Worm (Caenorhabditis elegans) whole organism, L1 larva: ENCODE measurements around the gene M28.10.
A peak's percentile ranks its signal among the peaks of the same experiment; 100 is the strongest.

Experiments used
- F16B12.6 ChIP-seq: fragments of 150-350 bp; optimal IDR thresholded peaks from 2 replicates; lab custom pipeline; 2014; ENCODE audit warnings: missing biosample characterization, missing genetic modification characterization
- ceh-8 ChIP-seq: fragments of 200-800 bp; sonication (Bioruptor generic); optimal IDR thresholded peaks from 2 replicates; lab custom pipeline; 2018; ENCODE audit warnings: mild to moderate bottlenecking, missing genetic modification characterization, moderate library complexity, missing compliant biosample characterization
- ceh-82 ChIP-seq, 3 experiments: fragments of 150-350 bp in 1 of 3; sonication (generic microtip) in 2 of 3; optimal IDR thresholded peaks; 2 replicates each; lab custom pipeline; 2014 to 2017; ENCODE audit warnings: missing biosample characterization in 3 of 3, missing genetic modification characterization in 3 of 3
- dpl-1 ChIP-seq, 3 experiments: fragments of 150-350 bp in 2 of 3; sonication (generic microtip) in 1 of 3; optimal IDR thresholded peaks; 2 replicates each; lab custom pipeline; 2014 to 2017; ENCODE audit warnings: missing biosample characterization in 3 of 3, missing genetic modification characterization in 3 of 3, missing genetic modification reagents in 3 of 3
- efl-3 ChIP-seq: fragments of 200-800 bp; sonication (Bioruptor generic); optimal IDR thresholded peaks from 2 replicates; lab custom pipeline; 2018; ENCODE audit warnings: mild to moderate bottlenecking, missing genetic modification characterization, missing compliant biosample characterization
- grh-1 ChIP-seq: fragments of 200-800 bp; sonication (Bioruptor generic); IDR thresholded peaks from 2 replicates; pipeline ENCODE4 v1.3.6; 2022; ENCODE audit warnings: missing genetic modification reagents, missing genetic modification characterization, missing compliant biosample characterization
- hlh-4 ChIP-seq: sonication (generic microtip); optimal IDR thresholded peaks from 2 replicates; lab custom pipeline; 2016; ENCODE audit warnings: mild to moderate bottlenecking, missing genetic modification characterization, missing compliant biosample characterization
- hpl-2 ChIP-seq: fragments of 150-350 bp; optimal IDR thresholded peaks from 2 replicates; lab custom pipeline; 2014; ENCODE audit warnings: missing biosample characterization, missing genetic modification reagents, missing genetic modification characterization
- lin-14 ChIP-seq: fragments of 200-800 bp; sonication (Bioruptor generic); optimal IDR thresholded peaks from 2 replicates; lab custom pipeline; 2018; ENCODE audit warnings: mild to moderate bottlenecking, missing genetic modification characterization, moderate library complexity, missing compliant biosample characterization
- lsy-2 ChIP-seq, 2 experiments: fragments of 150-350 bp; optimal IDR thresholded peaks; 2 replicates each; lab custom pipeline; 2014; ENCODE audit warnings: missing biosample characterization in 2 of 2, missing genetic modification characterization in 2 of 2
- nhr-28 ChIP-seq: fragments of 150-350 bp; optimal IDR thresholded peaks from 2 replicates; lab custom pipeline; 2014; ENCODE audit warnings: missing biosample characterization, missing genetic modification characterization
- nhr-76 ChIP-seq: sonication (generic microtip); optimal IDR thresholded peaks from 2 replicates; lab custom pipeline; 2017; ENCODE audit warnings: missing biosample characterization, missing genetic modification characterization
- nhr-84 ChIP-seq: sonication (generic microtip); optimal IDR thresholded peaks from 2 replicates; lab custom pipeline; 2017; ENCODE audit warnings: missing biosample characterization, missing genetic modification characterization
- skn-1 ChIP-seq: fragments of 150-350 bp; optimal IDR thresholded peaks from 2 replicates; lab custom pipeline; 2014; ENCODE audit warnings: missing biosample characterization, missing genetic modification characterization
- snpc-4 ChIP-seq: fragments of 150-350 bp; optimal IDR thresholded peaks from 2 replicates; lab custom pipeline; 2014; ENCODE audit warnings: missing biosample characterization, missing genetic modification characterization
- tbx-2 ChIP-seq: sonication (generic microtip); optimal IDR thresholded peaks from 2 replicates; lab custom pipeline; 2016; ENCODE audit warnings: missing genetic modification characterization, missing compliant biosample characterization
- tlp-1 ChIP-seq: fragments of 150-350 bp; optimal IDR thresholded peaks from 2 replicates; lab custom pipeline; 2014; ENCODE audit warnings: missing biosample characterization, missing genetic modification characterization
- unc-98 ChIP-seq: fragments of 200-800 bp; sonication (Bioruptor generic); IDR thresholded peaks from 2 replicates; pipeline ENCODE4 v1.3.6; 2022; ENCODE audit warnings: missing genetic modification characterization, missing compliant biosample characterization
- zag-1 ChIP-seq: fragments of 150-350 bp; optimal IDR thresholded peaks from 2 replicates; lab custom pipeline; 2014; ENCODE audit warnings: missing biosample characterization, missing genetic modification characterization
- zip-4 ChIP-seq: fragments of 200-800 bp; sonication (Bioruptor generic); optimal IDR thresholded peaks from 2 replicates; lab custom pipeline; 2018; ENCODE audit warnings: mild to moderate bottlenecking, missing genetic modification characterization, moderate library complexity, missing compliant biosample characterization

The M28.10 gene

ce11 chrII:10694713-10695112, 47.4 kb downstream of the M28.10 start, which contains the start of gene lgc-57:
TSS of gene lgc-57 (plus strand) at chrII:10695013.
- TF ChIP-seq ceh-8 (GFP tag; lab: Kevin White, UChicago), result no peak
- no peak for TF ChIP-seq ceh-82 (tag; optimal IDR thresholded peaks at IDR 0.05; lab: Kevin White, UChicago)
- no peak for TF ChIP-seq nhr-84
- TF ChIP-seq nhr-76 (tag; lab: Kevin White, UChicago), result no peak
- TF ChIP-seq unc-98 (GFP tag; lab: Robert Waterston, UW), result no peak
- TF ChIP-seq F16B12.6 (tag; lab: Kevin White, UChicago), result no peak
- TF ChIP-seq tbx-2 (tag; lab: Kevin White, UChicago), result no peak
- no peak for TF ChIP-seq grh-1 (GFP tag; lab: Robert Waterston, UW)
- TF ChIP-seq zag-1 (tag; lab: Kevin White, UChicago), result no peak
- TF ChIP-seq tlp-1, result no peak
- no peak for TF ChIP-seq skn-1 (tag; lab: Kevin White, UChicago)
- TF ChIP-seq snpc-4, result no peak
- no peak for TF ChIP-seq dpl-1 (GFP tag; optimal IDR thresholded peaks at IDR 0.05; lab: Kevin White, UChicago)
- TF ChIP-seq efl-3, result no peak
- no peak for TF ChIP-seq nhr-28
- no peak for TF ChIP-seq hpl-2 (GFP tag; lab: Kevin White, UChicago)
- TF ChIP-seq zip-4 (GFP tag; lab: Kevin White, UChicago), result no peak
- no peak for TF ChIP-seq lsy-2 (tag; optimal IDR thresholded peaks at IDR 0.05; lab: Kevin White, UChicago)

DNA sequence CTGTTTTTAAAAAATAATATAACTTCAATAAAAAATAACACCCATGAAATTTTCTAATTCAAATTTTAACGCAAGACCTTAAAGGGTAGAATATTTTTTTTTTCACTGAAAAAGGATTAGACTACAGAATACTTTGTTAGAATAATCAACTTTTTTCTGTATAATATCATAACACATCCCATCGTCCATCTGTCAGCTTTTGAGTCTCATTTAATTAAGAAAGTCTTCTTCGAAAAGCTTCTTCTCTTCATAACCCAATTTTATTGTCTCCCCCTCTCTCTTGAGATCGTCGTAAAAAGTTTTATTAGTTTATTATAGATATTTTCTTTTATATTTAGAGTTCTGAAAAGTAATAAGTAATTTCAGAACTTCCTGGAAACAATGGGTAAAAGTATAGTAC, 48.7 kb downstream of the M28.10 start:
- no peak for TF ChIP-seq hlh-4 (tag; lab: Kevin White, UChicago)
- TF ChIP-seq lin-14, result peak; percentile 1
